Worm (Caenorhabditis elegans) whole organism, midembryonic: ENCODE measurements around the gene chtb-2.

Experiments used
- T22C8.4 ChIP-seq: fragments of 200-800 bp; sonication (Bioruptor generic); IDR thresholded peaks from 2 replicates; pipeline ENCODE4 v1.3.6; 2022; ENCODE audit warnings: missing genetic modification characterization, missing compliant biosample characterization
- cog-1 ChIP-seq: sonication (generic microtip); optimal IDR thresholded peaks from 2 replicates; lab custom pipeline; 2016; ENCODE audit warnings: missing genetic modification characterization, missing compliant biosample characterization
- flt-1 ChIP-seq: fragments of 200-800 bp; sonication (Bioruptor generic); IDR thresholded peaks from 2 replicates; pipeline ENCODE4 v1.3.6; 2022; ENCODE audit warnings: missing genetic modification characterization, missing compliant biosample characterization
- klf-2 ChIP-seq: fragments of 200-800 bp; sonication (Bioruptor generic); conservative IDR thresholded peaks from 2 replicates; pipeline ENCODE4 v1.3.6; 2022; ENCODE audit warnings: missing genetic modification reagents, missing genetic modification characterization, missing compliant biosample characterization
- med-1 ChIP-seq: sonication (generic microtip); optimal IDR thresholded peaks from 2 replicates; lab custom pipeline; 2017; ENCODE audit warnings: missing genetic modification characterization, mild to moderate bottlenecking, missing compliant biosample characterization, antibody characterized with exemption, missing genetic modification reagents; ENCODE audit not compliant: insufficient read depth
- ref-1 ChIP-seq: fragments of 200-800 bp; sonication (Bioruptor generic); conservative IDR thresholded peaks from 2 replicates; pipeline ENCODE4 v1.3.6; 2022; ENCODE audit warnings: missing genetic modification reagents, missing genetic modification characterization, missing compliant biosample characterization
- tab-1 ChIP-seq: fragments of 200-800 bp; sonication (Bioruptor generic); IDR thresholded peaks from 2 replicates; pipeline ENCODE4 v1.3.6; 2022; ENCODE audit warnings: missing genetic modification characterization, missing compliant biosample characterization
- ztf-23 ChIP-seq: fragments of 200-800 bp; sonication (Bioruptor generic); IDR thresholded peaks from 2 replicates; pipeline ENCODE4 v1.3.6; 2022; ENCODE audit warnings: missing genetic modification reagents, missing genetic modification characterization, missing compliant biosample characterization
- ztf-29 ChIP-seq: fragments of 200-800 bp; sonication (Bioruptor generic); IDR thresholded peaks from 2 replicates; pipeline ENCODE4 v1.3.6; 2022; ENCODE audit warnings: missing genetic modification reagents, missing genetic modification characterization, missing compliant biosample characterization

The chtb-2 gene

ce11 chrIII:6452683-6453082 lies 30.3 kb upstream of the chtb-2 start:
- TF ChIP-seq T22C8.4 (GFP tag; lab: Robert Waterston, UW) (no peak), ztf-23 (GFP tag; lab: Robert Waterston, UW) (no peak), ref-1 (GFP tag; lab: Robert Waterston, UW) (no peak), klf-2 (GFP tag; lab: Robert Waterston, UW) (no peak), ztf-29 (GFP tag; lab: Robert Waterston, UW) (no peak), tab-1 (GFP tag; lab: Robert Waterston, UW) (no peak), cog-1 (tag; lab: Kevin White, UChicago) (no peak), flt-1 (GFP tag; lab: Robert Waterston, UW) (no peak), med-1 (GFP tag; lab: Kevin White, UChicago) (no peak)

DNA sequence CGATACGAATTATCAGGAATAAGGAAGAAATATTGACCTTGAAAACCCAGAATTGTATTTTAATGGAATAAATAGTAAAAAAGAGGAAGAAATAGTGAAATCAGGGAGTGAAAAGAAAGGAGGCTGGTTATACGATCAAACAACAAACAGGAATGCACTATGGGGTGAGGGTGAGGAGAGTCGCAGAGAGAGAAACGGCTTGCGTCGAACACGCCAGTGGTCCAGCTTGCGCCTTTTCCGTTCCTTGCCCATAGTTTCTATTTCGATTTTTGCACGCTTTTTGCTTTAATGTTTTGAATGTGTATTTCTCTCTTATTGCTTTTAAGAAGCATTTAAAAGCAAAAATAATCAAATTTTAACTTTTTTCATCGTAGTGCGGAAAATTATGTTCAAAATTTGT lies 29.4 kb upstream of the chtb-2 start:
- peak; percentile 74 for TF ChIP-seq cog-1 (tag; lab: Kevin White, UChicago)
- TF ChIP-seq klf-2 (GFP tag; lab: Robert Waterston, UW) = no peak
- peak; percentile 62; the same call in 1 of the 2 replicates for TF ChIP-seq tab-1 (GFP tag; lab: Robert Waterston, UW)
- TF ChIP-seq T22C8.4 (GFP tag; lab: Robert Waterston, UW) = 0 out of 2 replicates have a peak, but pooled peaks have one; percentile 36
- TF ChIP-seq flt-1 (GFP tag; lab: Robert Waterston, UW) = peak; percentile 74
- peak; percentile 85 for TF ChIP-seq ztf-23 (GFP tag; lab: Robert Waterston, UW)
- TF ChIP-seq ztf-29 (GFP tag; lab: Robert Waterston, UW) = peak; percentile 74
- 0 out of 2 replicates have a peak, but pooled peaks have one; percentile 34 for TF ChIP-seq ref-1 (GFP tag; lab: Robert Waterston, UW)
- TF ChIP-seq med-1 (GFP tag; lab: Kevin White, UChicago) = peak; percentile 35

ce11 chrIII:6454183-6454582 lies 28.8 kb upstream of the chtb-2 start, which contains the start of gene jhdm-1:
Gene jhdm-1 (plus strand): TSS chrIII:6454483.
- TF ChIP-seq ref-1 (GFP tag; lab: Robert Waterston, UW) (no peak), cog-1 (tag; lab: Kevin White, UChicago) (no peak), flt-1 (GFP tag; lab: Robert Waterston, UW) (no peak)

DNA sequence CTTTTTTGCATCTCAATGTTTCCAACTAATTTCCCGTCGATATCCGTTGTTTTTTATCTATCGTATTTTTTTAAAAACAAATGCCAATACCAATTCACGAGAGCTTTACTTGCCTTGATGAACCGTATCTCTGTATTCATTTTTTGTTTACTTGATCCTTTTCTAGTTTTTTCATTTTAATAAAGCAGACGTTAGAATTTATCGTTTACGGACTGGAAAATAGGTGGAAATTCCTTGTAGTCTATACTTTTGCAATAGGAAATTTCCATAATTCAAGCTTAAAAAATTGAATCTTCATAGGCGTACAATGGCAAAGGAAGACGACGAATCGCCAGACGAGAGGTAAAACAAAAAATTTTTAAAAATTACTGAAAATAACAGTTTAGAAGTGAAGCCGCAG lies 23.2 kb upstream of the chtb-2 start, which contains the start of gene algn-1:
TSS of gene algn-1 (plus strand) at position 301 of the 400 bp plus-strand sequence.
- TF ChIP-seq cog-1 (tag; lab: Kevin White, UChicago) = no peak
- TF ChIP-seq tab-1 (GFP tag; lab: Robert Waterston, UW) = no peak
- TF ChIP-seq ztf-23 (GFP tag; lab: Robert Waterston, UW) = no peak
- TF ChIP-seq ref-1 (GFP tag; lab: Robert Waterston, UW) = no peak
- no peak for TF ChIP-seq klf-2 (GFP tag; lab: Robert Waterston, UW)
- no peak for TF ChIP-seq ztf-29 (GFP tag; lab: Robert Waterston, UW)
- TF ChIP-seq T22C8.4 (GFP tag; lab: Robert Waterston, UW) = no peak
- no peak for TF ChIP-seq flt-1 (GFP tag; lab: Robert Waterston, UW)
- TF ChIP-seq med-1 (GFP tag; lab: Kevin White, UChicago) = no peak

ce11 chrIII:6462610-6463009 lies 20.4 kb upstream of the chtb-2 start, which contains the start of gene T26A5.8:
Gene T26A5.8 (minus strand): TSS chrIII:6462856.
- TF ChIP-seq ref-1 (GFP tag; lab: Robert Waterston, UW) = no peak
- no peak for TF ChIP-seq cog-1 (tag; lab: Kevin White, UChicago)
- TF ChIP-seq flt-1 (GFP tag; lab: Robert Waterston, UW) = no peak
- no peak for TF ChIP-seq med-1 (GFP tag; lab: Kevin White, UChicago)
- TF ChIP-seq klf-2 (GFP tag; lab: Robert Waterston, UW) = no peak
- no peak for TF ChIP-seq tab-1 (GFP tag; lab: Robert Waterston, UW)
- TF ChIP-seq T22C8.4 (GFP tag; lab: Robert Waterston, UW) = no peak
- no peak for TF ChIP-seq ztf-29 (GFP tag; lab: Robert Waterston, UW)
- no peak for TF ChIP-seq ztf-23 (GFP tag; lab: Robert Waterston, UW)

DNA sequence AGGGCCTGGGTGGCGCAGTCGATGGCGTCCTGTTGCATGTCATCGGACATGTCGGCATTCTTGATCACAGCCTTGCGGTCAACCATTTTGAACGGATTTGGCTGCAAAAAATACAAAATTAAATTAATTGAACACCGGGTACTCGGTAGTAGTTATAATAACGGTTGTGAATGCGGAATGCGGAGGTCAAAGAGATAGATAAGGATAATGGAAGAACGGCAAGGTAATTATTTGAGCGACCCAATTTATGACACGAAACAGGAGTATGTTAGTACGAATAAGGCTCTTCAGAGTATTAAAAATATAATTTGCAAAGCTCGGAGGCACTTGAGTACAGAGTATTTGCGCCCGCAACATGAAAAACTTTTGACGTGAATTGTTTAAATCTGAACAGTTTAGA lies 19.3 kb upstream of the chtb-2 start, which contains the start of gene dlc-1:
TSS of gene dlc-1 (minus strand) at position 101 of the 400 bp plus-strand sequence.
- TF ChIP-seq flt-1 (GFP tag; lab: Robert Waterston, UW) = no peak
- no peak for TF ChIP-seq tab-1 (GFP tag; lab: Robert Waterston, UW)

DNA sequence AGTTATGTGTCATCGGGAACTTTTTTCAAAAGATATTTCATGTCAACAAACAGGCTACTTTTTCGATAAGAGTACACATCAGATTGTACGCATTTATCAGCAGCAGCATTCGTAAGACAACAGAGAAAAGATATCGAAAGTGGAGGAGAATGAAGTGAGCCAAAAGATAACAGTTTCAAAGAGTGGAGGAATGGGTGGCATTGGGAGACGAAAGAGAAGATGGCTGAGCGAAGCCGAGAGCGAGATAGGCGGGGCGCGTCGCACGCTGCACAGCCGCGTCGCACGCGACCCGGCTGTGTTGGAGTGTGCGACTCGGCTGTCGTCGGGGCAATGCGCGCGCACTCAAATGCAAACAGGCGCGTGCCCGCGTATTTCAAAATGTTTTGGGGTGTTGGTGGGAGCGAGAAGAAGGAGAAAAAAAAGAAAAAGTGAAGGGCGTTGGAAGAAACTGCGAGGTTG lies 18.9 kb upstream of the chtb-2 start:
- peak; percentile 52; the same call in 1 of the 2 replicates for TF ChIP-seq ztf-29 (GFP tag; lab: Robert Waterston, UW)
- 0 out of 2 replicates have a peak, but pooled peaks have one; percentile 6 for TF ChIP-seq ztf-23 (GFP tag; lab: Robert Waterston, UW)
- TF ChIP-seq ref-1 (GFP tag; lab: Robert Waterston, UW) = no peak

DNA sequence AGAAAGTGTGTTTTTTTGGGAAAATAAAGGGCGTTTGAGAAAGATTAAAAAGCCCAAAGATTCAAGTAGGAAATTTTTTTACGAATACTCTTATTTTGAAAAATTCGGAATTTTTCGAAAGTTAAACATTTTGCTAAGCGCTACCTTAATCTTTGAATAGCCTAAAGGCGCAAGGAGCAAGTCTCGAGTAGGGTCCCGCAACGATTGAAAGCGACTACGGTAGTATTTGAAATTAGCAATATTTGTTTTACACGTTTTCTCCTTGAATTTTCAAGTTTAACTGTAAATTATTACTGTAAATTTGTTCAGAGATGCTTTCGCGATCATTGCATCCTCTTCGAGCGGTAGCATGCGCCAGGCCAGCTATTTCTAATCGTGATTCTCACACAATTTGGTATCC lies 18.1 kb upstream of the chtb-2 start, which contains the start of gene nduf-2.2:
TSS of gene nduf-2.2 (plus strand) at position 310 of the 400 bp plus-strand sequence.
- no peak for TF ChIP-seq ztf-23 (GFP tag; lab: Robert Waterston, UW)
- TF ChIP-seq flt-1 (GFP tag; lab: Robert Waterston, UW) = no peak
- no peak for TF ChIP-seq cog-1 (tag; lab: Kevin White, UChicago)
- no peak for TF ChIP-seq tab-1 (GFP tag; lab: Robert Waterston, UW)
- no peak for TF ChIP-seq med-1 (GFP tag; lab: Kevin White, UChicago)
- TF ChIP-seq T22C8.4 (GFP tag; lab: Robert Waterston, UW) = no peak
- TF ChIP-seq ztf-29 (GFP tag; lab: Robert Waterston, UW) = no peak
- TF ChIP-seq klf-2 (GFP tag; lab: Robert Waterston, UW) = no peak
- no peak for TF ChIP-seq ref-1 (GFP tag; lab: Robert Waterston, UW)

ce11 chrIII:6467005-6467404 lies 16.0 kb upstream of the chtb-2 start, which contains the start of gene T26A5.2:
Gene T26A5.2 (plus strand): TSS chrIII:6467305.
- no peak for TF ChIP-seq ref-1 (GFP tag; lab: Robert Waterston, UW)
- no peak for TF ChIP-seq cog-1 (tag; lab: Kevin White, UChicago)
- no peak for TF ChIP-seq ztf-29 (GFP tag; lab: Robert Waterston, UW)
- no peak for TF ChIP-seq flt-1 (GFP tag; lab: Robert Waterston, UW)
- no peak for TF ChIP-seq med-1 (GFP tag; lab: Kevin White, UChicago)
- no peak for TF ChIP-seq tab-1 (GFP tag; lab: Robert Waterston, UW)
- TF ChIP-seq T22C8.4 (GFP tag; lab: Robert Waterston, UW) = no peak
- TF ChIP-seq ztf-23 (GFP tag; lab: Robert Waterston, UW) = no peak
- TF ChIP-seq klf-2 (GFP tag; lab: Robert Waterston, UW) = no peak
